Fruit fly (Drosophila melanogaster): Measurements from ENCODE around the gene PNUTS.

PNUTS gene

dm6 chr2L:841708-842107, 28.6 kb upstream of the PNUTS start (continued):
- peak; percentile 61 for TF ChIP-seq tin (GFP tag; optimal IDR thresholded peaks at IDR 0.05)
- 0 out of 2 replicates have a peak, but pooled peaks have one; percentile 24 for TF ChIP-seq CG16779 (GFP tag; IDR thresholded peaks at IDR 0.05)
- TF ChIP-seq ATbp (GFP tag; optimal IDR thresholded peaks at IDR 0.05): peak; percentile 61
- 0 out of 3 replicates have a peak, but pooled peaks have one; percentile 43 for TF ChIP-seq CG11093 (GFP tag; IDR thresholded peaks at IDR 0.05)
- TF ChIP-seq lilli (GFP tag; optimal IDR thresholded peaks at IDR 0.05): peak; percentile 82
- TF ChIP-seq CG2120 (GFP tag; optimal IDR thresholded peaks at IDR 0.05): peak; percentile 90
- peak; percentile 77 for TF ChIP-seq klu (GFP tag; IDR thresholded peaks at IDR 0.05)
- no peak for TF ChIP-seq MESR4 (GFP tag; optimal IDR thresholded peaks at IDR 0.05)
- TF ChIP-seq kay (GFP tag; optimal IDR thresholded peaks at IDR 0.05): peak; percentile 66
- TF ChIP-seq sqz (GFP tag; optimal IDR thresholded peaks at IDR 0.05): no peak
- TF ChIP-seq CG7987 (GFP tag; optimal IDR thresholded peaks at IDR 0.05): no peak
- TF ChIP-seq CG4424 (GFP tag; optimal IDR thresholded peaks at IDR 0.05): peak; percentile 69
- TF ChIP-seq CG14965 (GFP tag; optimal IDR thresholded peaks at IDR 0.05; ENCODE audit: borderline replicate concordance): no peak
- peak; percentile 52 for TF ChIP-seq CG18476 (GFP tag; optimal IDR thresholded peaks at IDR 0.05)
- peak; percentile 63 for TF ChIP-seq fd3F (GFP tag; optimal IDR thresholded peaks at IDR 0.05)
- no peak for TF ChIP-seq salm (tag; optimal IDR thresholded peaks at IDR 0.05)
- TF ChIP-seq Fer1 (GFP tag; optimal IDR thresholded peaks at IDR 0.05): peak; percentile 74
- TF ChIP-seq Ets65A (GFP tag): peak; percentile 93
- no peak for TF ChIP-seq CG14860 (GFP tag; IDR thresholded peaks at IDR 0.05; ENCODE audit: partially characterized antibody)
- TF ChIP-seq wek (GFP tag; optimal IDR thresholded peaks at IDR 0.05): no peak
- peak; percentile 79 for TF ChIP-seq CG30403 (GFP tag; optimal IDR thresholded peaks at IDR 0.05)
- peak; percentile 88 for TF ChIP-seq lbe (GFP tag; optimal IDR thresholded peaks at IDR 0.05)
- TF ChIP-seq ac (GFP tag; optimal IDR thresholded peaks at IDR 0.05): no peak
- TF ChIP-seq Ptx1 (GFP tag; IDR thresholded peaks at IDR 0.05): peak; percentile 80
- TF ChIP-seq CG6813 (GFP tag; optimal IDR thresholded peaks at IDR 0.05): peak; percentile 69
- TF ChIP-seq CG11085 (GFP tag; IDR thresholded peaks at IDR 0.05): peak; percentile 78
- peak; percentile 70 for TF ChIP-seq NfI (GFP tag; optimal IDR thresholded peaks at IDR 0.05)
- peak; percentile 69 for TF ChIP-seq CoRest (tag; optimal IDR thresholded peaks at IDR 0.05)
- TF ChIP-seq CG16815 (GFP tag; optimal IDR thresholded peaks at IDR 0.05): peak; percentile 60
- TF ChIP-seq CG7271 (tag; optimal IDR thresholded peaks at IDR 0.05): no peak
- peak; percentile 44 for TF ChIP-seq CG4820 (GFP tag; optimal IDR thresholded peaks at IDR 0.05)
- TF ChIP-seq yki (optimal IDR thresholded peaks at IDR 0.05): no peak
- TF ChIP-seq CG15269 (tag; optimal IDR thresholded peaks at IDR 0.05): peak; percentile 70
- TF ChIP-seq CG7928 (GFP tag; optimal IDR thresholded peaks at IDR 0.05): peak; percentile 38
- peak; percentile 65; the same call in 1 of the 3 replicates for TF ChIP-seq ken (GFP tag; IDR thresholded peaks at IDR 0.05)
- peak; percentile 45; the same call in 1 of the 2 replicates for TF ChIP-seq CG10321 (GFP tag; IDR thresholded peaks at IDR 0.05)
- TF ChIP-seq sens-2 (GFP tag; IDR thresholded peaks at IDR 0.05): 0 out of 2 replicates have a peak, but pooled peaks have one; percentile 45
- no peak for TF ChIP-seq Kr (GFP tag; optimal IDR thresholded peaks at IDR 0.05)
- TF ChIP-seq ash1 (GFP tag; optimal IDR thresholded peaks at IDR 0.05): no peak
- peak; percentile 68 for TF ChIP-seq CG11696 (GFP tag; IDR thresholded peaks at IDR 0.05)
- peak; percentile 81 for TF ChIP-seq cas (GFP tag; IDR thresholded peaks at IDR 0.05)
- peak; percentile 74 for TF ChIP-seq CG11504 (tag; optimal IDR thresholded peaks at IDR 0.05)
- no peak for TF ChIP-seq Bgb (GFP tag; IDR thresholded peaks at IDR 0.05; ENCODE audit: partially characterized antibody)
- TF ChIP-seq gsb-n (tag; optimal IDR thresholded peaks at IDR 0.05): no peak
- no peak for TF ChIP-seq abd-A (tag; optimal IDR thresholded peaks at IDR 0.05)
- no peak for TF ChIP-seq Hr78 (GFP tag; optimal IDR thresholded peaks at IDR 0.05)
- TF ChIP-seq kah (GFP tag; optimal IDR thresholded peaks at IDR 0.05): peak; percentile 11
- TF ChIP-seq Rfx (GFP tag; IDR thresholded peaks at IDR 0.05): peak; percentile 94
- peak; percentile 38 for TF ChIP-seq CG8290 (GFP tag; optimal IDR thresholded peaks at IDR 0.05)
- TF ChIP-seq CG8290 (tag; optimal IDR thresholded peaks at IDR 0.05): peak in 1 of 2 experiments; percentile 79
- no peak for TF ChIP-seq Dp (GFP tag; optimal IDR thresholded peaks at IDR 0.05)

Data from whole organism, embryonic.